Worm (Caenorhabditis elegans) whole organism, L4 larva: Measurements from ENCODE around the gene tsp-21.

ENCODE experiments used
- D1046.2 ChIP-seq: fragments of 200-800 bp; sonication (Bioruptor generic); IDR thresholded peaks from 2 replicates; pipeline ENCODE4 v1.3.6; 2022; ENCODE audit warnings: missing genetic modification characterization, missing compliant biosample characterization
- F26F4.8 ChIP-seq: fragments of 200-800 bp; sonication (Bioruptor generic); conservative IDR thresholded peaks from 2 replicates; pipeline ENCODE4 v1.3.6; 2022; ENCODE audit warnings: missing genetic modification characterization, missing compliant biosample characterization
- T20F7.1 ChIP-seq: fragments of 200-800 bp; sonication (Bioruptor generic); optimal IDR thresholded peaks from 2 replicates; lab custom pipeline; 2018; ENCODE audit warnings: mild to moderate bottlenecking, missing genetic modification characterization, missing compliant biosample characterization
- Y105C5A.15 ChIP-seq: fragments of 200-800 bp; sonication (Bioruptor generic); IDR thresholded peaks from 2 replicates; pipeline ENCODE4 v1.3.6; 2022; ENCODE audit warnings: missing genetic modification characterization, missing compliant biosample characterization
- Y48G9A.11 ChIP-seq: fragments of 200-800 bp; sonication (Bioruptor generic); IDR thresholded peaks from 2 replicates; pipeline ENCODE4 v1.3.6; 2022; ENCODE audit warnings: missing genetic modification reagents, missing genetic modification characterization, missing compliant biosample characterization
- Y5F2A.4 ChIP-seq: fragments of 200-800 bp; sonication (Bioruptor generic); optimal IDR thresholded peaks from 2 replicates; lab custom pipeline; 2018; ENCODE audit warnings: mild to moderate bottlenecking, missing genetic modification characterization, missing compliant biosample characterization
- ZK337.2 ChIP-seq: fragments of 200-800 bp; sonication (Bioruptor generic); IDR thresholded peaks from 2 replicates; pipeline ENCODE4 v1.3.6; 2022; ENCODE audit warnings: missing genetic modification reagents, missing genetic modification characterization, missing compliant biosample characterization
- ceh-20 ChIP-seq: fragments of 200-800 bp; sonication (Bioruptor generic); IDR thresholded peaks from 2 replicates; pipeline ENCODE4 v1.3.6; 2022; ENCODE audit warnings: missing genetic modification reagents, missing genetic modification characterization, missing compliant biosample characterization
- ceh-32 ChIP-seq: sonication (generic microtip); optimal IDR thresholded peaks from 2 replicates; lab custom pipeline; 2016; ENCODE audit warnings: mild to moderate bottlenecking, missing genetic modification characterization, missing compliant biosample characterization; ENCODE audit not compliant: poor library complexity
- ceh-82 ChIP-seq: sonication (generic microtip); optimal IDR thresholded peaks from 2 replicates; lab custom pipeline; 2017; ENCODE audit warnings: missing biosample characterization, missing genetic modification characterization
- ces-1 ChIP-seq: fragments of 150-350 bp; sonication (generic microtip); optimal IDR thresholded peaks from 4 replicates; lab custom pipeline; 2014; ENCODE audit warnings: missing biosample characterization, missing genetic modification reagents, missing genetic modification characterization
- cey-2 ChIP-seq: sonication (generic microtip); optimal IDR thresholded peaks from 3 replicates; lab custom pipeline; 2017; ENCODE audit warnings: missing genetic modification characterization, mild to moderate bottlenecking, missing compliant biosample characterization, antibody characterized with exemption, borderline replicate concordance; ENCODE audit not compliant: insufficient read depth
- ctbp-1 ChIP-seq: fragments of 200-800 bp; sonication (Bioruptor generic); IDR thresholded peaks from 2 replicates; pipeline ENCODE4 v1.3.6; 2022; ENCODE audit warnings: missing genetic modification reagents, missing genetic modification characterization, missing compliant biosample characterization
- daf-12 ChIP-seq: fragments of 150-350 bp; optimal IDR thresholded peaks from 2 replicates; lab custom pipeline; 2014; ENCODE audit warnings: missing biosample characterization, missing genetic modification reagents, missing genetic modification characterization
- daf-16 ChIP-seq, 3 experiments: sonication (generic microtip); optimal IDR thresholded peaks; 2 replicates each; lab custom pipeline; 2016 to 2017; ENCODE audit warnings: missing genetic modification characterization in 3 of 3, missing genetic modification reagents in 3 of 3, mild to moderate bottlenecking in 2 of 3, missing compliant biosample characterization in 2 of 3, missing biosample characterization in 1 of 3, moderate library complexity in 1 of 3
- daf-19 ChIP-seq: fragments of 200-800 bp; sonication (Bioruptor generic); conservative IDR thresholded peaks from 2 replicates; pipeline ENCODE4 v1.3.6; 2022; ENCODE audit warnings: missing genetic modification characterization, missing compliant biosample characterization
- dmd-6 ChIP-seq: fragments of 200-800 bp; sonication (Bioruptor generic); IDR thresholded peaks from 2 replicates; pipeline ENCODE4 v1.3.6; 2022; ENCODE audit warnings: missing genetic modification reagents, missing genetic modification characterization, missing compliant biosample characterization
- dve-1 ChIP-seq: sonication (generic microtip); optimal IDR thresholded peaks from 2 replicates; lab custom pipeline; 2017; ENCODE audit warnings: antibody characterized with exemption, mild to moderate bottlenecking, missing genetic modification characterization, missing compliant biosample characterization; ENCODE audit not compliant: insufficient read depth
- fkh-10 ChIP-seq: fragments of 150-350 bp; optimal IDR thresholded peaks from 2 replicates; lab custom pipeline; 2014; ENCODE audit warnings: missing biosample characterization, missing genetic modification reagents, missing genetic modification characterization
- hmg-1.1 ChIP-seq: fragments of 200-800 bp; sonication (Bioruptor generic); IDR thresholded peaks from 2 replicates; pipeline ENCODE4 v1.3.6; 2022; ENCODE audit warnings: missing genetic modification reagents, missing genetic modification characterization, missing compliant biosample characterization
- jun-1 ChIP-seq: fragments of 150-350 bp; optimal IDR thresholded peaks from 2 replicates; lab custom pipeline; 2014; ENCODE audit warnings: missing biosample characterization, missing genetic modification reagents, missing genetic modification characterization
- lim-7 ChIP-seq: fragments of 200-800 bp; sonication (Bioruptor generic); IDR thresholded peaks from 2 replicates; pipeline ENCODE4 v1.3.6; 2022; ENCODE audit warnings: missing genetic modification characterization, missing compliant biosample characterization
- mdl-1 ChIP-seq, 2 experiments: fragments of 150-350 bp in 1 of 2; sonication (generic microtip) in 1 of 2; optimal IDR thresholded peaks; 2 replicates each; lab custom pipeline; 2014 to 2017; ENCODE audit warnings: missing biosample characterization in 2 of 2, missing genetic modification characterization in 2 of 2
- mdt-29 ChIP-seq: fragments of 200-800 bp; sonication (Bioruptor generic); IDR thresholded peaks from 2 replicates; pipeline ENCODE4 v1.3.6; 2022; ENCODE audit warnings: missing genetic modification reagents, missing genetic modification characterization, missing compliant biosample characterization
- mes-2 ChIP-seq: sonication (generic microtip); optimal IDR thresholded peaks from 2 replicates; lab custom pipeline; 2016; ENCODE audit warnings: missing genotype, mild to moderate bottlenecking, missing genetic modification characterization, missing compliant biosample characterization; ENCODE audit not compliant: poor library complexity, severe bottlenecking
- mxl-2 ChIP-seq: fragments of 200-800 bp; sonication (Bioruptor generic); conservative IDR thresholded peaks from 2 replicates; pipeline ENCODE4 v1.3.6; 2022; ENCODE audit warnings: missing genetic modification reagents, missing genetic modification characterization, missing compliant biosample characterization
- mxl-3 ChIP-seq: fragments of 200-800 bp; sonication (Bioruptor generic); optimal IDR thresholded peaks from 2 replicates; lab custom pipeline; 2018; ENCODE audit warnings: mild to moderate bottlenecking, missing genetic modification characterization, missing compliant biosample characterization
- nhr-10 ChIP-seq: fragments of 150-350 bp; optimal IDR thresholded peaks from 2 replicates; lab custom pipeline; 2014; ENCODE audit warnings: missing biosample characterization, missing genetic modification characterization
- nhr-6 ChIP-seq: fragments of 150-350 bp; optimal IDR thresholded peaks from 2 replicates; lab custom pipeline; 2014; ENCODE audit warnings: missing biosample characterization, missing genetic modification characterization
- nhr-76 ChIP-seq: fragments of 150-350 bp; optimal IDR thresholded peaks from 2 replicates; lab custom pipeline; 2014; ENCODE audit warnings: missing biosample characterization, missing genetic modification characterization
- nhr-77 ChIP-seq: fragments of 150-350 bp; optimal IDR thresholded peaks from 2 replicates; lab custom pipeline; 2014; ENCODE audit warnings: missing biosample characterization, missing genetic modification characterization
- pha-4 ChIP-seq, 2 experiments: fragments of 150-350 bp in 1 of 2; fragments of 200-800 bp in 1 of 2; sonication (Bioruptor generic) in 1 of 2; IDR thresholded peaks in 1 of 2; optimal IDR thresholded peaks in 1 of 2; 2 replicates each; pipeline versions ENCODE4 v1.3.6 to Lab custom; 2014 to 2022; ENCODE audit warnings: missing genetic modification characterization in 2 of 2, missing genetic modification reagents in 2 of 2, missing biosample characterization in 1 of 2, missing compliant biosample characterization in 1 of 2
- pqm-1 ChIP-seq: sonication (generic microtip); optimal IDR thresholded peaks from 2 replicates; lab custom pipeline; 2017; ENCODE audit warnings: missing biosample characterization, missing genetic modification characterization
- rbr-2 ChIP-seq: sonication (generic microtip); optimal IDR thresholded peaks from 2 replicates; lab custom pipeline; 2016; ENCODE audit warnings: missing genotype, missing genetic modification characterization, missing compliant biosample characterization
- saeg-2 ChIP-seq: fragments of 200-800 bp; sonication (Bioruptor generic); IDR thresholded peaks from 2 replicates; pipeline ENCODE4 v1.3.6; 2022; ENCODE audit warnings: missing genetic modification reagents, missing genetic modification characterization, missing compliant biosample characterization
- sdz-12 ChIP-seq: fragments of 200-800 bp; sonication (Bioruptor generic); optimal IDR thresholded peaks from 2 replicates; lab custom pipeline; 2018; ENCODE audit warnings: mild to moderate bottlenecking, missing genetic modification characterization, missing compliant biosample characterization
- set-16 ChIP-seq: fragments of 200-800 bp; sonication (Bioruptor generic); IDR thresholded peaks from 2 replicates; pipeline ENCODE4 v1.3.6; 2022; ENCODE audit warnings: missing genetic modification reagents, missing genetic modification characterization, missing compliant biosample characterization
- skn-1 ChIP-seq: fragments of 150-350 bp; optimal IDR thresholded peaks from 2 replicates; lab custom pipeline; 2014; ENCODE audit warnings: missing biosample characterization, missing genetic modification characterization
- snpc-1.2 ChIP-seq: fragments of 200-800 bp; sonication (Bioruptor generic); IDR thresholded peaks from 2 replicates; pipeline ENCODE4 v1.3.6; 2022; ENCODE audit warnings: missing genetic modification reagents, missing genetic modification characterization, missing compliant biosample characterization
- snpc-4 ChIP-seq: fragments of 150-350 bp; optimal IDR thresholded peaks from 2 replicates; lab custom pipeline; 2014; ENCODE audit warnings: missing biosample characterization, missing genetic modification characterization
- zag-1 ChIP-seq: fragments of 150-350 bp; optimal IDR thresholded peaks from 2 replicates; lab custom pipeline; 2014; ENCODE audit warnings: missing biosample characterization, missing genetic modification characterization
- zip-11 ChIP-seq: fragments of 200-800 bp; sonication (Bioruptor generic); IDR thresholded peaks from 2 replicates; pipeline ENCODE4 v1.3.6; 2022; ENCODE audit warnings: missing genetic modification characterization, missing compliant biosample characterization

tsp-21 gene

ce11 chrX:9899426-9900131 lies 32.6 kb upstream of the tsp-21 start, which contains the start of gene phf-34 (continued):
- TF ChIP-seq lim-7 (GFP tag; lab: Robert Waterston, UW): no peak
- no peak for TF ChIP-seq jun-1 (tag; lab: Kevin White, UChicago)
- no peak for TF ChIP-seq daf-16 (GFP tag; optimal IDR thresholded peaks at IDR 0.05; lab: Kevin White, UChicago)
- peak; percentile 41 for TF ChIP-seq daf-16 (tag; optimal IDR thresholded peaks at IDR 0.05; lab: Kevin White, UChicago)
- no peak for TF ChIP-seq pha-4 (GFP tag; IDR thresholded peaks at IDR 0.05; lab: Robert Waterston, UW)
- TF ChIP-seq pha-4 (tag; optimal IDR thresholded peaks at IDR 0.05; lab: Kevin White, UChicago): no peak
- no peak for TF ChIP-seq Y5F2A.4 (GFP tag; lab: Kevin White, UChicago)
- TF ChIP-seq hmg-1.1 (GFP tag; lab: Robert Waterston, UW): peak; percentile 70
- TF ChIP-seq mes-2 (tag; lab: Kevin White, UChicago): no peak
- peak in 1 of 2 experiments; percentile 60 for TF ChIP-seq mdl-1 (tag; optimal IDR thresholded peaks at IDR 0.05; lab: Kevin White, UChicago)
- TF ChIP-seq fkh-10 (GFP tag; lab: Kevin White, UChicago): peak; percentile 56
- TF ChIP-seq mxl-2 (GFP tag; lab: Robert Waterston, UW): no peak
- TF ChIP-seq sdz-12 (GFP tag; lab: Kevin White, UChicago): no peak
- TF ChIP-seq saeg-2 (GFP tag; lab: Robert Waterston, UW): no peak
- TF ChIP-seq, all 104 proteins: peak for 15

ce11 chrX:9905840-9906239 lies 26.3 kb upstream of the tsp-21 start, which contains the start of gene F21G4.5:
Gene F21G4.5 (plus strand): TSS chrX:9906140.
- no peak for TF ChIP-seq D1046.2 (GFP tag; lab: Robert Waterston, UW)
- TF ChIP-seq hmg-1.1 (GFP tag; lab: Robert Waterston, UW): no peak
- TF ChIP-seq F26F4.8 (GFP tag; lab: Robert Waterston, UW): no peak
- TF ChIP-seq ctbp-1 (GFP tag; lab: Robert Waterston, UW): no peak
- TF ChIP-seq daf-19: no peak
- TF ChIP-seq mdt-29 (GFP tag; lab: Robert Waterston, UW): no peak
- no peak for TF ChIP-seq nhr-77 (tag; lab: Kevin White, UChicago)
- no peak for TF ChIP-seq nhr-10 (tag; lab: Kevin White, UChicago)
- TF ChIP-seq mxl-3 (GFP tag; lab: Kevin White, UChicago): no peak
- no peak for TF ChIP-seq ZK337.2 (GFP tag; lab: Robert Waterston, UW)
- no peak for TF ChIP-seq rbr-2 (tag; lab: Kevin White, UChicago)
- TF ChIP-seq ces-1 (GFP tag; lab: Kevin White, UChicago): no peak
- no peak for TF ChIP-seq skn-1 (tag; lab: Kevin White, UChicago)

- TF ChIP-seq set-16 (GFP tag; lab: Robert Waterston, UW) (no peak), Y105C5A.15 (GFP tag; lab: Robert Waterston, UW) (no peak), zip-11 (GFP tag; lab: Robert Waterston, UW) (no peak), snpc-1.2 (no peak), mxl-2 (GFP tag; lab: Robert Waterston, UW) (no peak), cey-2 (tag; lab: Kevin White, UChicago) (no peak), pqm-1 (no peak), ceh-20 (GFP tag; lab: Robert Waterston, UW) (no peak), zag-1 (tag; lab: Kevin White, UChicago) (no peak)
Observed at ce11 chrX:9917362-9917761, 14.8 kb upstream of the tsp-21 start, which contains the start of gene F21G4.6. Gene F21G4.6 (minus strand): TSS chrX:9917448.

- TF ChIP-seq set-16 (GFP tag; lab: Robert Waterston, UW) (no peak), nhr-6 (tag; lab: Kevin White, UChicago) (no peak), ceh-32 (no peak), dmd-6 (GFP tag; lab: Robert Waterston, UW) (no peak), rbr-2 (tag; lab: Kevin White, UChicago) (no peak), ceh-82 (no peak), lim-7 (GFP tag; lab: Robert Waterston, UW) (no peak), snpc-4 (no peak), Y48G9A.11 (GFP tag; lab: Robert Waterston, UW) (no peak), nhr-76 (tag; lab: Kevin White, UChicago) (no peak), T20F7.1 (GFP tag; lab: Kevin White, UChicago) (no peak), pqm-1 (no peak), Y5F2A.4 (GFP tag; lab: Kevin White, UChicago) (no peak), daf-12 (tag; lab: Kevin White, UChicago) (no peak), dve-1 (tag; lab: Kevin White, UChicago) (no peak)
- TF ChIP-seq, all 104 proteins: peak for 0
Observed at ce11 chrX:9918997-9919396, 13.2 kb upstream of the tsp-21 start, which contains the start of gene folr-1. Gene folr-1 (plus strand): TSS chrX:9919297.
